Worm (Caenorhabditis elegans) whole organism, L3 larva: ENCODE results near the gene gst-13.

ENCODE experiments used
- ceh-82 ChIP-seq: fragments of 150-350 bp; optimal IDR thresholded peaks from 2 replicates; lab custom pipeline; 2014; ENCODE audit warnings: missing biosample characterization, missing genetic modification characterization
- egl-27 ChIP-seq: sonication (generic microtip); optimal IDR thresholded peaks from 4 replicates; lab custom pipeline; 2017; ENCODE audit warnings: missing biosample characterization, missing genetic modification reagents, missing genetic modification characterization
- elt-2 ChIP-seq: sonication (generic microtip); optimal IDR thresholded peaks from 2 replicates; lab custom pipeline; 2016; ENCODE audit warnings: missing genetic modification reagents, mild to moderate bottlenecking, missing genetic modification characterization, missing compliant biosample characterization
- fkh-10 ChIP-seq: sonication (generic microtip); optimal IDR thresholded peaks from 2 replicates; lab custom pipeline; 2017; ENCODE audit warnings: missing biosample characterization, missing genetic modification reagents, missing genetic modification characterization
- jun-1 ChIP-seq: fragments of 150-350 bp; optimal IDR thresholded peaks from 2 replicates; lab custom pipeline; 2014; ENCODE audit warnings: missing biosample characterization, missing genetic modification reagents, missing genetic modification characterization
- nhr-23 ChIP-seq: fragments of 150-350 bp; optimal IDR thresholded peaks from 2 replicates; lab custom pipeline; 2014; ENCODE audit warnings: missing biosample characterization, missing genetic modification reagents, missing genetic modification characterization
- nhr-237 ChIP-seq: fragments of 150-350 bp; optimal IDR thresholded peaks from 2 replicates; lab custom pipeline; 2014; ENCODE audit warnings: missing biosample characterization, missing genetic modification characterization
- nhr-43 ChIP-seq: sonication (generic microtip); optimal IDR thresholded peaks from 2 replicates; lab custom pipeline; 2016; ENCODE audit warnings: mild to moderate bottlenecking, missing genetic modification characterization, missing compliant biosample characterization; ENCODE audit not compliant: poor library complexity, severe bottlenecking
- pha-4 ChIP-seq: fragments of 150-350 bp; optimal IDR thresholded peaks from 2 replicates; lab custom pipeline; 2014; ENCODE audit warnings: missing biosample characterization, missing genetic modification reagents, missing genetic modification characterization
- pqm-1 ChIP-seq: fragments of 150-350 bp; optimal IDR thresholded peaks from 2 replicates; lab custom pipeline; 2017; ENCODE audit warnings: missing biosample characterization, missing genetic modification characterization, inconsistent platforms
- skn-1 ChIP-seq: fragments of 150-350 bp; optimal IDR thresholded peaks from 2 replicates; lab custom pipeline; 2014; ENCODE audit warnings: missing biosample characterization, missing genetic modification characterization
- snpc-4 ChIP-seq: fragments of 150-350 bp; optimal IDR thresholded peaks from 2 replicates; lab custom pipeline; 2014; ENCODE audit warnings: missing biosample characterization, missing genetic modification characterization

ce11 chrII:9242804-9243203 lies 11.5 kb downstream of the gst-13 start:
- TF ChIP-seq skn-1 (no peak), snpc-4 (tag; lab: Kevin White, UChicago) (no peak), elt-2 (tag; lab: Kevin White, UChicago) (peak; percentile 14), nhr-43 (tag; lab: Kevin White, UChicago) (no peak), jun-1 (tag; lab: Kevin White, UChicago) (no peak), pha-4 (tag; lab: Kevin White, UChicago) (peak; percentile 94), ceh-82 (no peak), nhr-23 (tag; lab: Kevin White, UChicago) (no peak), nhr-237 (tag; lab: Kevin White, UChicago) (no peak), pqm-1 (tag; lab: Kevin White, UChicago) (no peak), fkh-10 (no peak), egl-27 (tag; lab: Kevin White, UChicago) (no peak)
